Worm (Caenorhabditis elegans): ENCODE data around the gene sucl-1.

Gene sucl-1

DNA sequence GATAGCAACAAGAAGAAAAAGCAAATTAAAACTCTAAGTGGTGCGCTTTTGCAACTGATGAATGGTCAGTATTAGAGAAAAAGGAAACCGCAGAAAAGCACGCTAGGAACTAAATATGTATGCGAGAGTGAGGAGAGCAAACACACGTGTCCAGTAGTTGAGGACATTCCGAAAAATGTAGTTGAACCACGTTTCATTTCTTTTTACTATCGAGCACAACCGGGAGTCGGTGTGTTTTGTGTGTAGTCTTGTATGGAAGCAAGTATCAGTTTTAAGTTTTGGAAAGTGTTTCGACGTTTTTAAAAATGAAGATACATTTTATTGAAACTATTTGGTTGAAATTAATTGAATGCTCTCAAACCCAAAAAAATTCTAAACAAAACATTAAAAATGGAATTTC lies 13.8 kb upstream of the sucl-1 start, which contains the start of gene C05G5.1:
Gene C05G5.1, minus strand, starts transcription at position 101 of the 400 bp plus-strand sequence.
- TF ChIP-seq unc-62 (GFP tag; optimal IDR thresholded peaks at IDR 0.05): no peak

DNA sequence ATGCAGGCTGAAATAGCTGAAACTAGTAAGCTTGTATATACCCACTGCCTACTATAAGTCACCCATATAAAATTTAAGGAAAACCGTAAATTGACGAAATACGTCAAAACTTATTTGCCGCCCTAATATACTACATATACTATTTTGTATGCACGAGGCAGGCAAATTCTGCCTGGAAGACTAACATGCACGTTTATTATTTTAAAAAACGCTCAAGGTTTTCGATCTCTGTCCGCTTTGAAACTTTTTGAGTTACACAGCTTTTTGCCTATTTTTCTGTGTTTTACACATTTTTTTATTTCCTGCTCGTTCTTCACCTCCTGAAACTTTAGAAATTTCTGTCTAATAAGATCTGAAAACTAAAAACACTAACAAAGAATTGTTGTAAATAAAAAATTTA lies 10.6 kb upstream of the sucl-1 start:
- TF ChIP-seq unc-62 (GFP tag; optimal IDR thresholded peaks at IDR 0.05): no peak

DNA sequence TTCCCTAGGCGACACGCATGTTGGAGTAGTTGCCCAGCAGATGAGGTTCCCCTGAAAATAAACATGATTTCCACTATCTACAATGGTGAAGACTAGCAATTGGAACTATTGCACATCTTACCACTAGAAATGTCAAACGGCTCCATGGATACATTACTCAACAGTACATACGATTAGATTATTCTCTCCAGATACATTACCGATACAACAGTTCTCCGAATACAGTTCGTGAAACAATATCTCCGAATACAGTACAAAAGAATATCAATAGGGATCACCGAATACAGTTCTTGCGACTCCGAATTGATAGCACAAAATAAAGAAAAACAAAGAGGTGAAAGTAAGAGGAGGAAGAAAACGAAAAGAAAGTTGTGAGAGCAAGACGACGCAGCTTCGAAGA lies 10.0 kb upstream of the sucl-1 start, which contains the start of gene C05G5.7:
Gene C05G5.7, minus strand, starts transcription at position 1 of the 400 bp plus-strand sequence.
- TF ChIP-seq unc-62 (GFP tag; optimal IDR thresholded peaks at IDR 0.05): no peak

DNA sequence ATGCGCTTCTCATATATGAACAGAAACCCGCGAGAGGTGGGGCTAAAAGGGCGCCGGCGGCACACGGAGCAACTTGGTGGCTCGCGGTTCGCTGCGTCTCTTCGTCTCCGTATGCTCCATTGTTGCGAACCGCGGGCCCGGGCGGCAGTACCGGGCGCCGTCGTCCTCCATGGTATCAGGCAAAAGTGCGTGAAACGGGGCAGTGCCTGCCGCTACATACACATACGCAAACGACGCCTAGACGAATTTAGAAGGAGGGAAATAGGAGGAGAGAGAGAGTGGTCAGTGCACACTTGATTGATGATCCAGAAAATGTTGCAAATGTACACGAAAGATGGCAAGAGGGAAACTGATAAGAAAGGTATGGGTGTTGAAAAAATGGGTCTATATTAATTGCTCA lies 9.3 kb upstream of the sucl-1 start:
- no peak for TF ChIP-seq unc-62 (GFP tag; optimal IDR thresholded peaks at IDR 0.05)

DNA sequence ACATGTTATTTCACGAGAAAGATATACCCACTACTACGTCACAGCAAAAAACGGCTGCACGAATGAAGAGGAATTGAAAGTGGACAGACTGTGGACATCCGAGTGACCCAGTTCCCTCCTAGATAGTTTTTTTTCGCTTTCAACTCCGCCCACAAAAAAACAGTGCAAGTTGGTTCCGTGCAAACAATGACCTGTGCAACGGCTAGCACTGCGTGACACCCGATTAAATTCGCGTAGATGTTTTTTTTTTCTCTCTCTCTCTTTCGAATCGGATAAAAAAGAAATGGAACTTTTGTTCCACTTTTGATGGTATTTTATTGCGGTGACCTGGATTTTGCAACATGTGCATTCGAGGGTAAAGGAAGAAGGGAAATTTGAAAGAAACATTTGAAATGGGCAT lies 8.6 kb upstream of the sucl-1 start:
- no peak for TF ChIP-seq unc-62 (GFP tag; optimal IDR thresholded peaks at IDR 0.05)

DNA sequence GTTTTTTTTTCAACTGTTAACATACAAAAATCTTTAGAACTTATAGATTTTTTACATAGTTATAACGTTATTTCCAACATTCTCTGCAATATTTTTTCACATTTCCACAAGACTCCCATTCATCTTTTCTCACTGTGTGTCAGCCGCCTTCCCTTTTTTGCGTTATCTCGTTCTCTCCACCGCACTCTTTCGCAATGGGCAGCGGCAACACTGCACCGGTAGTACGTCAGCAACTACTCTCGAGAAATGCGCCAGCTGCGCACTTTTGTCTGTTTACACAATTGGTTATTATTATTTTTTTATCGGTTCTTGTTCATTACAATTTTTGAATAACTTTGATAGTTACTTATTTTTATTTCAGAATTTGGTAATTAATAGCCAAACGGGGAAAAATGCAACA lies 6.9 kb upstream of the sucl-1 start, which contains the start of gene C05G5.2:
Gene C05G5.2, plus strand, starts transcription at position 356 of the 400 bp plus-strand sequence.
- TF ChIP-seq unc-62 (GFP tag; optimal IDR thresholded peaks at IDR 0.05): no peak

DNA sequence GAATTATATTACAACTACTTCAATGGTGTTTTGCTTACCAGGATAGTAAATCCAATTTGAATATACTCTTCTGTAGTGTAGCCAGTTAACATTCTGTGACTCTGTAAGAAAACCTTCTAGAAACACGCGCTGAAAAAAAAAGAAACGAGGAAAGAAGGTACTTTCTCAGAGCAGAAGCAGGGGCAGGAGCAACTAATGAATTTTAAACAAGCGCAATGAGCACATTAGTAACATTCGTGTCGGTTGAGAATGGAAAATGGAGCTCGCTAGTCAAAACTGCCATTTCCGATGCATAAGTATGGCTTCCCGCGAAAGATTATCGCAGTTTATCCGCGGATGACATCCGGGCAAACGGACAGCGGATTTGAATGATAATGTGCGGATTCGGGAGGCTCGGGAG lies 1.9 kb upstream of the sucl-1 start, which contains the start of gene C05G5.3:
Gene C05G5.3, minus strand, starts transcription at position 101 of the 400 bp plus-strand sequence.
- no peak for TF ChIP-seq unc-62 (GFP tag; optimal IDR thresholded peaks at IDR 0.05)

DNA sequence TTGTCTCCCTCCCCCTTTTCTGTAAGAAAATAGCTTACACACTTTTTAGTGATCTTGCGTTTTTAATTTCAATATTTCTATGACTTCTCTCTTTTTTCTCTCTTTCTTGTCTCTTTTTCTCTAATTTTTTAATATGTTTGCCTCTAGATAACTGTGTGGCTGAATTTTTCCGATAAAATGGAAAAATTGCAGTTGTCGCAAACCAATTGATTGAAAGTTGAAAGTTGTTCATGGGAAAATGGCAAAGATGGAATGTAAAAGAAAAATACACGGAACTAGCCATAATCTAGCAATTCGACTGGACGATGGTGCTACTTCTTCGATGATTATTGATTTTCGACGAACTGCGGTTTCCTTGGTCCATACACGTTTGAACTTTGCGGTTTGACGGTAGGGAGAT lies 2.0 kb downstream of the sucl-1 start:
- TF ChIP-seq unc-62 (GFP tag; optimal IDR thresholded peaks at IDR 0.05): no peak

DNA sequence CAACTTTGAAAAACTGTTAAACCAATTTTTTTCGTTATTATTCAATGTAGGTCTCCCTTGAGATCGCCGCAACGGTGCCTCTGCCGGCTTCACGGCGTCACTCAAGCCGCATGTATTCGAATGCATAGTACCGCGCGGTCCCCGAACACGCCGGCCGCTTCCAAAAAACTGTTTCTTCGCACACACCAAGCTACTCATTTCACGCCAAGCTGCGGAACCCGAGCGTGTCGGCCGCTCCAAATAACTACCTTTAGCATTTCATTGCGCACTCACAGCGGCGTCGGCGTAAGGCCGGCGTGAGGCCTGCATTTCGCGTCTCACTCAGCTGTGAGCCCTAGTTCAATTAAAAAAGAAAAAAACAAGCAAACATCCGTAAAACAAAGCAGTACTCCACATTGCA lies 2.8 kb downstream of the sucl-1 start:
- no peak for TF ChIP-seq unc-62 (GFP tag; optimal IDR thresholded peaks at IDR 0.05)

DNA sequence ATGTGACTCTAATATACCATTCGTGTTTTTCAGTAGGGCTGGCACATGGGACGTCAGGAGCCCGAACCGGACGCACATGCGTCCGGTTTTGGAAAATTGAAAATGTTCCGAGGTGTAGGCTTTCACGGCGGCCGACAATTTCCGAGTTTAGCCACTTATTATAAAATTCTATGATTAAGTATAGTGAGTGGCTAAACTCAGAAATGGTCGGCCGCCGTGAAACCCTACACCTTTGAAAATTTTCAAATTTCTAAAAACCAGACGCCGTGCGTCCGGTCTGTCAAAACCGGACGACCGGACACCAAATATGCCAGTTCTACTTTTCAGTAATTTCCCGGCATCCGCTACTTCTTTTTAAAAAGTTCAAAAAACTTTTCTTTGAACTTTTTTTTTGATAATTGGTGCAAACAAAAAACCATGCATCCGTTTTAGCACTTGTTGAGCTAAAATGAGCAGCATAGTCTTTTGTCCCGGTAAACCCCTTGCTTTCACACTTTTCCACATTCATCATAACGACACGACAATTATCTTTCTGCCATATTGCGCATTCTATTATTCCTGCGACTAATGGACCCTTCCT lies 3.9 kb downstream of the sucl-1 start:
- TF ChIP-seq unc-62 (GFP tag; optimal IDR thresholded peaks at IDR 0.05): no peak

DNA sequence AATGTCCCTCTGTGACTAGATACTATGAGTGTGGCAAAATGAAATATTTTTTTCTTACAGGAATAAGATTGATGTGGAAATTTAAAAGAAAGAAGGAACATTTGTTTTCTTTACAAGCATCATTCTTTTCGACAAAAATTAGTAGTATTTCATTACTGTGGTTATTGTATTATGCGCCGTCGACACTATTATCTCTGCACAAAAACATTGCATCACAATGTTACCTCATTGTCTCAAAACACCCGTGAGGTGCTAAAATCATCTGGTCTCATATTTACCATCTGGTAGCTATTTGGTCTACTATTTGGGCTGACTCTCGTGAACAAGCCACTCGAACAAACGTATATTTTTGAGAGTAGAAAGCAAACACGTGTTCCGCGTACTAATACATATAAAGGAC lies 5.7 kb downstream of the sucl-1 start:
- TF ChIP-seq unc-62 (GFP tag; optimal IDR thresholded peaks at IDR 0.05): no peak

DNA sequence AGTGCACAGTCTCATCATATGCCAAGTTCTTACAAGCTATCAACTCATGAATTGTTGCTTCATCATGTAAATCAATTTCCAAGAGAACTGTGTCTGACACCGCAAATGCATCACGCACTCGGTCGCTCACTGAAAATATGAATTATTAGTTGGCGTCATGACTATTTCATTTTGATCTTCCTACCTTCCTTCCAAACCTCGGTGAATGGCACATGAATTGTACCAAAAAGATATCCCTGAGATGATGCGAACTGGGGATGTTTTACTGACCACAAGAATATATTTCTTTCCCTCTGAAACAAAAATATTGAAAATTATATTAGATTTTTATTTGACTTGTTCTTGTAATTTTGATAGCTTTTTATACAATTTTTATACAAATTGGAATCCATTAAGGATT lies 6.3 kb downstream of the sucl-1 start:
- TF ChIP-seq unc-62 (GFP tag; optimal IDR thresholded peaks at IDR 0.05): no peak

DNA sequence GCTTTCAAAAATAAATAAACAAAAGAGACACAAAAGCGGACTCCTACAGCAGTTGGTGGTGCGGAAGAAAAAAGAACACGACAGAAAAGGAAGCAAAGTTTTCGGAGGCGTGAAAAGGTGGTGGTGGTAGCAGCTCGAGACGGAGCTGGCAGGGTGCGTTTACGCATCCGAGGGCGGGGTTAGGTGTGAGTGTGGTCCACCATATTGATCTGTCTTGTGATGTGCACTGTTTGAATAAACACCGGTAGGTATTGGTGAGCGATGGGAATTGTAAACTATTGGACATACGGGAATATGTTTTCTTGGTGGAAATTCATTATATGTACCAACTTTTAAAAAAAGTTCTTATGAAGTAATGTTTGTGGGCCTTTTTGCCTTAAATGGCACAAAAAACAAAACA lies 7.2 kb downstream of the sucl-1 start, which contains the start of gene C05G5.5:
Gene C05G5.5, minus strand, starts transcription at position 101 of the 400 bp plus-strand sequence.
- TF ChIP-seq unc-62 (GFP tag; optimal IDR thresholded peaks at IDR 0.05): no peak

DNA sequence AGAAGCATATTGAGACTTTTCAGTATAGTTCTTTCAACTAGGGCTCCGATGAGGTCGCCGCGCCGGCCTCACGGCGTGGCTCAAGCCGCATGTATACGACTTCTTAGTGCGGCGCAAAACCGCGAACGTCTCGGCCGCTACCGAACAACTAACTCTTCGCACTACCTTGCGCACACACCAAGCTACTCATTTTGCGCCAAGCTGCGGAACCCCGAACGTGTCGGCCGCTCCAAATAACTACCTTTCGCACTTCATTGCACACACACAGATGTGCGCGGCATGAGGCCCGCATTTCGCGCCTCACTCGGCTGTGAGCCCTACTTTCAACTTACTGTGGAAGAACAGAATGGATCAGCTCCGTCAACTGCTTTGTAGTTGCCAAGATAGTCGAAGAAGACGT lies 14.0 kb downstream of the sucl-1 start:
- TF ChIP-seq unc-62 (GFP tag; optimal IDR thresholded peaks at IDR 0.05): no peak

DNA sequence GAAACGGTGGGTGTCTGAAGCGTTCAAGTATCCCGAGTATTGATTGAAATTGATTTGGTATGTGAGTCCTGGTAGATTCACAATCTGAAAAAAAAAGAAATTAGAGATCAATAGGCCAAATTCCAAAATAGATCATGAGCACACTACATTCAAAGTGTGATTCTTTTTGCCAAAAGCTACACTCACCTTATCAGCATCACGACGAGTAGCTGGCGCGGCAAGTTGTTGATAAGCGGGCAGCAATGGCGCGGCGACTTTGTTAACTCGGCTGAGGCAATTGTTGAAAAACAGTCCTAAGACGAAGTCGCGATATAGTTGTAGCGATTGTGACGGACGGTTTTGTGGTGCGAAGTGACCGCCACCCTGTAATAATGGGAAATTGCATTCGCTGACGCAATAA lies 15.2 kb downstream of the sucl-1 start:
- no peak for TF ChIP-seq unc-62 (GFP tag; optimal IDR thresholded peaks at IDR 0.05)

DNA sequence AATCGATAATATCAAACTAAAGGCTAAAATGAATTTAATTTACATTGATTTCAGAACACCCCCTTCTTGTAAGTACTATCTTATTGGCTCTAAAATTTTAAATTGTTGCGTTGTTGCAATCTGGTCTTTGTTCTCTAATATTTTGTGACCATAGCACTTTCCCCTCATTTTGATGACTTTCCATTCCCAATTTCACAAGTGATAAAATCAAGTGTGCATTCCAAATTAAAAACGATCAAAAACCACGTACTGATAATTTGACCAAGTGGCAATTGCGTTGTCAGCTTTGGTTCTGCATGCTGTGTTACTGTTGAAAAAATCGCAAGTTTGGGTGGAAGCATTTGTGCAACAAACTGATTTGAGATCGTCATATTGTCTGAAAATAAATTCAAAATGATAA lies 16.5 kb downstream of the sucl-1 start:
- no peak for TF ChIP-seq unc-62 (GFP tag; optimal IDR thresholded peaks at IDR 0.05)

DNA sequence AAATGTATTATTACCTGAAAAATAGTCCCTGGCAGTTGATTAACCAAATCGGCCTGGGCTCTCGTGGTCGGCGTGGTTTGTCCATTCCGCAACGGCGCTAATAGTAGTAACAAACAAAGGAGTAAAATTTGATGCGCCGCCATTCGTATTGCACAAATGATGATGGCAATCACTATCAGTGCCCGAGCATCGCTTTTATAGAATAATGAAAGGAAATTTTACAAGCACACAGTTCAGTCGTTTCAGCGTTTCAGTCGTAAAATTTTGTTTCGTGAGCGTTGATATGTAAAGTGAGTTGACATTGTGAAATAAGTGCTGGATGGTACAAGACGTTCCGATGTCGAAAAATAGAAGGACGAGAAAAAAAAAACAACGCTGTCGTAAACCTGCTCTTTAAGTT lies 17.9 kb downstream of the sucl-1 start, which contains the start of gene Y16B4A.2:
Gene Y16B4A.2, minus strand, starts transcription at position 170 of the 400 bp plus-strand sequence.
- TF ChIP-seq unc-62 (GFP tag; optimal IDR thresholded peaks at IDR 0.05): no peak

DNA sequence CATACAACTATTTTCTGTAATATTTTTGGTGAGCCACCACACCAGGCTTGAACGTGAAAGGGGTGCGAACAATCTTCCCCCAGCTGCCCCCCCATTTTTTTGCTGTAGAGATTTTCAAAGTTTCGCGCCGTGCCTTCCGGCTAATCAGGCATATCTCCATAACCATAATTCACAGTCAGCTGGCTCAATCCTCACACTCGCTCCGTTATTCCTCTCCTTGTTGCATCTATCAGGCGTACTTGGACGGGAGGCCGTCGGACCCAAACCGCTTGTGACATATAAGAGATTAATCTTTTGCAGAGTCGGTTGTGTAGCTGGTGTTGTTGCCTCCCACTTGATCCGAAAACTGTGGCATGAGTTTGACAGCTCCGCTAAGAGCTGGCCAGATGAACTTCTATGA lies 19.4 kb downstream of the sucl-1 start, which contains the start of gene unc-3:
Gene unc-3, plus strand, starts transcription at position 301 of the 400 bp plus-strand sequence.
- TF ChIP-seq unc-62 (GFP tag; optimal IDR thresholded peaks at IDR 0.05): no peak

Data from whole organism, dauer.